Worm (Caenorhabditis elegans) whole organism, L1 larva: ENCODE results near the gene Y53C12A.3.

Experiments
- Y116A8C.19 ChIP-seq: sonication (generic microtip); optimal IDR thresholded peaks from 2 replicates; lab custom pipeline; 2016; ENCODE audit warnings: missing compliant biosample characterization, missing genetic modification characterization, borderline replicate concordance
- blmp-1 ChIP-seq: fragments of 150-350 bp; optimal IDR thresholded peaks from 2 replicates; lab custom pipeline; 2014; ENCODE audit warnings: missing biosample characterization, missing genetic modification characterization
- ceh-8 ChIP-seq: fragments of 200-800 bp; sonication (Bioruptor generic); optimal IDR thresholded peaks from 2 replicates; lab custom pipeline; 2018; ENCODE audit warnings: mild to moderate bottlenecking, missing genetic modification characterization, moderate library complexity, missing compliant biosample characterization
- ets-5 ChIP-seq: fragments of 200-800 bp; sonication (Bioruptor generic); IDR thresholded peaks from 2 replicates; pipeline ENCODE4 v1.3.6; 2022; ENCODE audit warnings: missing genetic modification characterization, missing compliant biosample characterization
- lsy-2 ChIP-seq, 2 experiments: fragments of 150-350 bp; optimal IDR thresholded peaks; 2 replicates each; lab custom pipeline; 2014; ENCODE audit warnings: missing biosample characterization in 2 of 2, missing genetic modification characterization in 2 of 2
- nhr-20 ChIP-seq: sonication (generic microtip); optimal IDR thresholded peaks from 2 replicates; lab custom pipeline; 2016; ENCODE audit warnings: mild to moderate bottlenecking, missing genetic modification characterization, missing compliant biosample characterization
- nhr-77 ChIP-seq: fragments of 150-350 bp; optimal IDR thresholded peaks from 2 replicates; lab custom pipeline; 2014; ENCODE audit warnings: missing biosample characterization, missing genetic modification characterization
- unc-62 ChIP-seq: fragments of 150-350 bp; optimal IDR thresholded peaks from 2 replicates; lab custom pipeline; 2014; ENCODE audit warnings: missing biosample characterization, missing genetic modification reagents, missing genetic modification characterization
- unc-86 ChIP-seq: sonication (generic microtip); optimal IDR thresholded peaks from 2 replicates; lab custom pipeline; 2016; ENCODE audit warnings: missing genetic modification characterization, missing compliant biosample characterization

ce11 chrII:9727192-9727699, 21.2 kb upstream of the Y53C12A.3 start:
- peak in 1 of 2 experiments; percentile 8 for TF ChIP-seq lsy-2 (tag; optimal IDR thresholded peaks at IDR 0.05; lab: Kevin White, UChicago)
- no peak for TF ChIP-seq unc-86 (tag; lab: Kevin White, UChicago)
- no peak for TF ChIP-seq nhr-20
- no peak for TF ChIP-seq nhr-77 (tag; lab: Kevin White, UChicago)
- TF ChIP-seq ets-5 (GFP tag; lab: Robert Waterston, UW) = no peak
- no peak for TF ChIP-seq ceh-8
- TF ChIP-seq Y116A8C.19 (tag; lab: Kevin White, UChicago) = no peak
- no peak for TF ChIP-seq blmp-1 (tag; lab: Kevin White, UChicago)
- no peak for TF ChIP-seq unc-62 (GFP tag; lab: Kevin White, UChicago)
